Fruit fly (Drosophila melanogaster) whole organism, embryonic: ENCODE results near the gene CG17959.

ENCODE experiments used
- Awh ChIP-seq: fragments of 200-800 bp; sonication (Bioruptor generic); IDR thresholded peaks from 2 replicates; pipeline ENCODE4, ENCODE4 v1.3.6; 2022; ENCODE audit warnings: missing biosample characterization, missing genetic modification characterization
- BEAF-32 ChIP-seq: fragments of 200-800 bp; sonication (Bioruptor generic); optimal IDR thresholded peaks from 3 replicates; lab custom pipeline; 2017; ENCODE audit warnings: missing biosample characterization, missing genetic modification characterization, mild to moderate bottlenecking, moderate library complexity, missing genetic modification reagents
- CG11093 ChIP-seq: fragments of 200-800 bp; sonication (Bioruptor generic); IDR thresholded peaks from 3 replicates; pipeline ENCODE4 v1.3.6; 2022; ENCODE audit warnings: missing biosample characterization, missing genetic modification characterization
- CG12071 ChIP-seq: fragments of 200-800 bp; sonication (Bioruptor generic); optimal IDR thresholded peaks from 3 replicates; lab custom pipeline; 2018; ENCODE audit warnings: missing biosample characterization, mild to moderate bottlenecking, missing genetic modification characterization
- CG12104 ChIP-seq: fragments of 200-800 bp; sonication (Bioruptor generic); optimal IDR thresholded peaks from 3 replicates; lab custom pipeline; 2016; ENCODE audit warnings: missing biosample characterization, missing genetic modification characterization
- CG12942 ChIP-seq: fragments of 200-800 bp; sonication (Bioruptor generic); optimal IDR thresholded peaks from 3 replicates; lab custom pipeline; 2016; ENCODE audit warnings: missing biosample characterization, missing genetic modification characterization
- CG1647 ChIP-seq: fragments of 200-800 bp; sonication (Bioruptor generic); optimal IDR thresholded peaks from 3 replicates; lab custom pipeline; 2016; ENCODE audit warnings: missing biosample characterization, missing genetic modification characterization
- CG17385 ChIP-seq: fragments of 200-800 bp; sonication (Bioruptor generic); optimal IDR thresholded peaks from 3 replicates; lab custom pipeline; 2018; ENCODE audit warnings: missing biosample characterization, mild to moderate bottlenecking, missing genetic modification characterization
- CG2678 ChIP-seq: fragments of 200-800 bp; sonication (Bioruptor generic); optimal IDR thresholded peaks from 3 replicates; lab custom pipeline; 2019; ENCODE audit warnings: missing biosample characterization, mild to moderate bottlenecking, missing genetic modification characterization, moderate library complexity
- CG4404 ChIP-seq: fragments of 200-800 bp; sonication (Bioruptor generic); IDR thresholded peaks from 2 replicates; pipeline ENCODE4 v1.3.6; 2022; ENCODE audit warnings: missing biosample characterization, missing genetic modification characterization
- CG6683 ChIP-seq: fragments of 200-800 bp; sonication (Bioruptor generic); optimal IDR thresholded peaks from 2 replicates; lab custom pipeline; 2017; ENCODE audit warnings: missing biosample characterization, mild to moderate bottlenecking, missing genetic modification characterization, missing genetic modification reagents
- CG6813 ChIP-seq: fragments of 200-800 bp; sonication (Bioruptor generic); optimal IDR thresholded peaks from 2 replicates; lab custom pipeline; 2017; ENCODE audit warnings: missing biosample characterization, missing genetic modification characterization, mild to moderate bottlenecking, moderate library complexity, missing genetic modification reagents
- CG7556 ChIP-seq: fragments of 200-800 bp; sonication (Bioruptor generic); optimal IDR thresholded peaks from 2 replicates; lab custom pipeline; 2017; ENCODE audit warnings: missing biosample characterization, mild to moderate bottlenecking, missing genetic modification characterization
- CG7786 ChIP-seq: fragments of 200-800 bp; sonication (Bioruptor generic); optimal IDR thresholded peaks from 2 replicates; lab custom pipeline; 2016; ENCODE audit warnings: missing biosample characterization, missing genetic modification characterization
- CG8290 ChIP-seq, 3 experiments: fragments of 200-800 bp; sonication (Bioruptor generic); optimal IDR thresholded peaks; 2 replicates each; lab custom pipeline; 2016 to 2019; ENCODE audit warnings: missing biosample characterization in 3 of 3, missing genetic modification characterization in 3 of 3, mild to moderate bottlenecking in 2 of 3, moderate library complexity in 1 of 3
- CG9797 ChIP-seq: fragments of 200-800 bp; sonication (Bioruptor generic); optimal IDR thresholded peaks from 3 replicates; lab custom pipeline; 2018; ENCODE audit warnings: missing biosample characterization, mild to moderate bottlenecking, missing genetic modification characterization
- Camta ChIP-seq: fragments of 200-800 bp; sonication (Bioruptor generic); optimal IDR thresholded peaks from 2 replicates; lab custom pipeline; 2016; ENCODE audit warnings: missing biosample characterization, missing genetic modification characterization
- D19A ChIP-seq: fragments of 200-800 bp; optimal IDR thresholded peaks from 3 replicates; lab custom pipeline; 2019; ENCODE audit warnings: missing biosample characterization, mild to moderate bottlenecking, missing genetic modification characterization, moderate library complexity
- D19B ChIP-seq: fragments of 200-800 bp; sonication (Bioruptor generic); optimal IDR thresholded peaks from 2 replicates; lab custom pipeline; 2017; ENCODE audit warnings: missing biosample characterization, mild to moderate bottlenecking, missing genetic modification characterization
- Dip3 ChIP-seq: fragments of 200-800 bp; sonication (Bioruptor generic); optimal IDR thresholded peaks from 3 replicates; lab custom pipeline; 2016; ENCODE audit warnings: missing biosample characterization, missing genetic modification characterization
- HmgD ChIP-seq: fragments of 200-800 bp; sonication (Bioruptor generic); optimal IDR thresholded peaks from 3 replicates; lab custom pipeline; 2016; ENCODE audit warnings: missing biosample characterization, missing genetic modification characterization
- Jarid2 ChIP-seq: fragments of 200-800 bp; sonication (Bioruptor generic); optimal IDR thresholded peaks from 3 replicates; lab custom pipeline; 2017; ENCODE audit warnings: mild to moderate bottlenecking, missing biosample characterization, missing genetic modification reagents, missing genetic modification characterization
- Kr ChIP-seq: fragments of 200-800 bp; sonication (Bioruptor generic); optimal IDR thresholded peaks from 2 replicates; lab custom pipeline; 2017; ENCODE audit warnings: missing biosample characterization, mild to moderate bottlenecking, missing genetic modification characterization
- Lpt ChIP-seq: fragments of >200 bp; optimal IDR thresholded peaks from 2 replicates; lab custom pipeline; 2018; ENCODE audit warnings: missing biosample characterization, missing genetic modification characterization
- Med ChIP-seq: fragments of 200-800 bp; sonication (Bioruptor generic); peaks from one replicate; lab custom pipeline; 2016; ENCODE audit warnings: missing biosample characterization, missing genetic modification characterization, mild to moderate bottlenecking, inconsistent platforms, moderate library complexity
- Meics ChIP-seq: fragments of 200-800 bp; sonication (Bioruptor generic); optimal IDR thresholded peaks from 2 replicates; lab custom pipeline; 2017; ENCODE audit warnings: missing biosample characterization, mild to moderate bottlenecking, missing genetic modification characterization
- Oaz ChIP-seq: fragments of 200-800 bp; sonication (Bioruptor generic); IDR thresholded peaks from 2 replicates; pipeline ENCODE4 v1.3.6; 2022; ENCODE audit warnings: missing biosample characterization, missing genetic modification characterization
- Rx ChIP-seq: fragments of 200-800 bp; sonication (Bioruptor generic); IDR thresholded peaks from 2 replicates; pipeline ENCODE4 v1.3.6; 2022; ENCODE audit warnings: missing biosample characterization, missing genetic modification characterization
- Sry-β ChIP-seq: fragments of 200-800 bp; sonication (Bioruptor generic); optimal IDR thresholded peaks from 2 replicates; lab custom pipeline; 2018; ENCODE audit warnings: missing biosample characterization, mild to moderate bottlenecking, missing genetic modification characterization, moderate library complexity
- Stat92E ChIP-seq, 3 experiments: fragments of >200 bp in 2 of 3; fragments of 200-800 bp in 1 of 3; sonication (Bioruptor generic) in 1 of 3; optimal IDR thresholded peaks; 2 replicates each; lab custom pipeline; 2017 to 2019; ENCODE audit warnings: missing biosample characterization in 3 of 3, missing genetic modification characterization in 3 of 3, mild to moderate bottlenecking in 1 of 3, moderate library complexity in 1 of 3
- Trl ChIP-seq, 3 experiments: fragments of >200 bp in 2 of 3; fragments of 200-800 bp in 1 of 3; sonication (Bioruptor generic) in 1 of 3; optimal IDR thresholded peaks; 2 replicates in 1 of 3; 3 replicates in 2 of 3; lab custom pipeline; 2016 to 2017; ENCODE audit warnings: missing biosample characterization in 1 of 3, missing genetic modification characterization in 1 of 3
- YL-1 ChIP-seq: fragments of 200-800 bp; sonication (Bioruptor generic); optimal IDR thresholded peaks from 3 replicates; lab custom pipeline; 2017; ENCODE audit warnings: missing biosample characterization, mild to moderate bottlenecking, missing genetic modification characterization
- ac ChIP-seq: fragments of 200-800 bp; sonication (Bioruptor generic); optimal IDR thresholded peaks from 3 replicates; lab custom pipeline; 2017; ENCODE audit warnings: missing biosample characterization, mild to moderate bottlenecking, missing genetic modification characterization
- bab2 ChIP-seq: fragments of 200-800 bp; sonication (Bioruptor generic); optimal IDR thresholded peaks from 2 replicates; lab custom pipeline; 2016; ENCODE audit warnings: missing biosample characterization, missing genetic modification characterization
- ci ChIP-seq: fragments of 200-800 bp; sonication (Bioruptor generic); IDR thresholded peaks from 3 replicates; pipeline ENCODE4 v1.3.6; 2022; ENCODE audit warnings: missing biosample characterization, missing genetic modification characterization
- esg ChIP-seq: fragments of 200-800 bp; sonication (Bioruptor generic); conservative IDR thresholded peaks from 2 replicates; pipeline ENCODE4 v1.3.6; 2022; ENCODE audit warnings: missing biosample characterization, missing genetic modification characterization
- eve ChIP-seq, 2 experiments: fragments of >200 bp; optimal IDR thresholded peaks; 2 replicates each; lab custom pipeline; 2017; ENCODE audit warnings: missing biosample characterization in 2 of 2, missing genetic modification characterization in 2 of 2
- h ChIP-seq: fragments of >200 bp; optimal IDR thresholded peaks from 2 replicates; lab custom pipeline; 2017
- lilli ChIP-seq: fragments of 200-800 bp; sonication (Bioruptor generic); optimal IDR thresholded peaks from 3 replicates; lab custom pipeline; 2016; ENCODE audit warnings: missing biosample characterization, missing genetic modification characterization
- lov ChIP-seq, 2 experiments: fragments of 200-800 bp in 1 of 2; fragments of >200 bp in 1 of 2; sonication (Bioruptor generic) in 1 of 2; IDR thresholded peaks in 1 of 2; optimal IDR thresholded peaks in 1 of 2; 2 replicates in 1 of 2; 3 replicates in 1 of 2; pipeline versions ENCODE4 v1.3.6 to Lab custom; 2017 to 2022; ENCODE audit warnings: missing biosample characterization in 1 of 2, missing genetic modification characterization in 1 of 2
- mirr ChIP-seq: fragments of 200-800 bp; sonication (Bioruptor generic); optimal IDR thresholded peaks from 3 replicates; lab custom pipeline; 2018; ENCODE audit warnings: missing biosample characterization, mild to moderate bottlenecking, missing genetic modification characterization
- mld ChIP-seq: fragments of 200-800 bp; sonication (Bioruptor generic); IDR thresholded peaks from 3 replicates; pipeline ENCODE4 v1.3.6; 2022; ENCODE audit warnings: missing biosample characterization, missing genetic modification characterization; ENCODE audit not compliant: partially characterized antibody
- nerfin-1 ChIP-seq: fragments of 200-800 bp; sonication (Bioruptor generic); optimal IDR thresholded peaks from 3 replicates; lab custom pipeline; 2019; ENCODE audit warnings: missing biosample characterization, mild to moderate bottlenecking, missing genetic modification characterization, moderate library complexity
- pita ChIP-seq: fragments of 200-800 bp; sonication (Bioruptor generic); optimal IDR thresholded peaks from 2 replicates; lab custom pipeline; 2017; ENCODE audit warnings: missing biosample characterization, mild to moderate bottlenecking, missing genetic modification characterization
- pros ChIP-seq: fragments of 200-800 bp; sonication (Bioruptor generic); optimal IDR thresholded peaks from 3 replicates; lab custom pipeline; 2019; ENCODE audit warnings: missing biosample characterization, mild to moderate bottlenecking, missing genetic modification characterization, moderate library complexity
- psq ChIP-seq: fragments of 200-800 bp; sonication (Bioruptor generic); optimal IDR thresholded peaks from 2 replicates; lab custom pipeline; 2017; ENCODE audit warnings: missing biosample characterization, missing genetic modification characterization
- row ChIP-seq: fragments of 200-800 bp; sonication (Bioruptor generic); IDR thresholded peaks from 3 replicates; pipeline ENCODE4 v1.3.6; 2022; ENCODE audit warnings: missing biosample characterization, missing genetic modification characterization
- sd ChIP-seq: fragments of 200-800 bp; sonication (Bioruptor generic); optimal IDR thresholded peaks from 3 replicates; lab custom pipeline; 2018; ENCODE audit warnings: missing biosample characterization, mild to moderate bottlenecking, missing genetic modification characterization, moderate library complexity
- vvl ChIP-seq: fragments of 200-800 bp; sonication (Bioruptor generic); IDR thresholded peaks from 2 replicates; pipeline ENCODE4 v1.3.6; 2022; ENCODE audit warnings: missing biosample characterization, missing genetic modification characterization
- wdn ChIP-seq: fragments of 200-800 bp; sonication (Bioruptor generic); IDR thresholded peaks from 2 replicates; pipeline ENCODE4 v1.3.6; 2022; ENCODE audit warnings: missing biosample characterization, missing genetic modification characterization
- zfh1 ChIP-seq: fragments of 200-800 bp; sonication (Bioruptor generic); IDR thresholded peaks from 3 replicates; pipeline ENCODE4 v1.3.6; 2022; ENCODE audit warnings: missing biosample characterization, missing genetic modification characterization

CG17959 gene

DNA sequence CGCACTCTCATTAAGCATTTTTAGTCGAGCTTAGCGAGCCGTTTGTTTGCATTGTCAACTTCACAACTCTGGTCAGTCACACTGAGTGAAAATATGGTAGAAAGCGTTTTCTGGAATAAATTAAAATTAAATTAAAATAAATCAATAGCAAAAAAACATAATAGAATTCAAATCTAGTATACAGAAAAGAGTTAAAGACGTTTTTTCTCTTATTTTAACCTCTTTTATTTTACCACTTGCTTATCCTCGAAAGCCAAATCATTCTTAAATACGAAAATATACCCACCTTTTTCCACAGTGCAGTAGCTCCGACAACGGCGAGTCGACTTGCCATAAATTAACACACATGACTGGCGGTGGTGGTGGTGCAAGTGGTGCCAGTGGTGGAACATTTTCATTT lies 4.7 kb downstream of the CG17959 start (continued):
- no peak for TF ChIP-seq Kr (GFP tag; lab: Kevin White, UChicago)
- TF ChIP-seq Awh (GFP tag; lab: Robert Waterston, UW): no peak
- TF ChIP-seq CG11093 (GFP tag; lab: Robert Waterston, UW): no peak
- no peak for TF ChIP-seq CG7786 (GFP tag; lab: Kevin White, UChicago)
- no peak for TF ChIP-seq psq
- no peak for TF ChIP-seq Stat92E (GFP tag; optimal IDR thresholded peaks at IDR 0.05; lab: Kevin White, UChicago)
- TF ChIP-seq nerfin-1 (tag; lab: Kevin White, UChicago): peak; percentile 21
- TF ChIP-seq pita (GFP tag; lab: Kevin White, UChicago): no peak
- peak; percentile 27 for TF ChIP-seq D19A
- TF ChIP-seq CG17385: peak; percentile 20
- no peak for TF ChIP-seq CG1647 (GFP tag; lab: Kevin White, UChicago)
- no peak for TF ChIP-seq mld (GFP tag; lab: Robert Waterston, UW)
- no peak for TF ChIP-seq Jarid2 (GFP tag; lab: Kevin White, UChicago)
- TF ChIP-seq esg: no peak
- no peak for TF ChIP-seq sd
- no peak for TF ChIP-seq mirr (GFP tag; lab: Kevin White, UChicago)
- no peak for TF ChIP-seq CG6683 (GFP tag; lab: Kevin White, UChicago)
- no peak for TF ChIP-seq pros
- TF ChIP-seq Dip3 (GFP tag; lab: Kevin White, UChicago): no peak
- peak; percentile 4 for TF ChIP-seq Meics (GFP tag; lab: Kevin White, UChicago)
- TF ChIP-seq CG6813 (GFP tag; lab: Kevin White, UChicago): peak; percentile 26
- no peak for TF ChIP-seq Sry-β (GFP tag; lab: Kevin White, UChicago)
- 0 out of 3 replicates have a peak, but pooled peaks have one; percentile 38 for TF ChIP-seq ci
- TF ChIP-seq CG12071 (GFP tag; lab: Kevin White, UChicago): no peak
- peak; percentile 41 for TF ChIP-seq CG7556
- no peak for TF ChIP-seq CG12942 (GFP tag; lab: Kevin White, UChicago)
- no peak for TF ChIP-seq wdn (GFP tag; lab: Robert Waterston, UW)
- TF ChIP-seq Oaz (GFP tag; lab: Robert Waterston, UW): no peak
- no peak for TF ChIP-seq CG8290 (GFP tag; optimal IDR thresholded peaks at IDR 0.05; lab: Kevin White, UChicago)
- no peak for TF ChIP-seq CG8290 (tag; optimal IDR thresholded peaks at IDR 0.05; lab: Kevin White, UChicago)
- no peak for TF ChIP-seq D19B (GFP tag; lab: Kevin White, UChicago)
- TF ChIP-seq Trl (optimal IDR thresholded peaks at IDR 0.05; lab: Kevin White, UChicago): no peak
- no peak for TF ChIP-seq Trl (GFP tag; optimal IDR thresholded peaks at IDR 0.05; lab: Kevin White, UChicago)
- TF ChIP-seq lov (optimal IDR thresholded peaks at IDR 0.05; lab: Kevin White, UChicago): no peak
- TF ChIP-seq lov (GFP tag; IDR thresholded peaks at IDR 0.05; lab: Robert Waterston, UW): no peak
- no peak for TF ChIP-seq Med (GFP tag; lab: Kevin White, UChicago)
- TF ChIP-seq CG9797: no peak
- 0 out of 2 replicates have a peak, but pooled peaks have one; percentile 18 for TF ChIP-seq vvl (GFP tag; lab: Robert Waterston, UW)
- TF ChIP-seq ac (GFP tag; lab: Kevin White, UChicago): no peak
- TF ChIP-seq Lpt (GFP tag; lab: Kevin White, UChicago): no peak
- TF ChIP-seq Rx: no peak
- TF ChIP-seq HmgD (GFP tag; lab: Kevin White, UChicago): no peak
- TF ChIP-seq row (GFP tag; lab: Robert Waterston, UW): peak; percentile 69
- no peak for TF ChIP-seq BEAF-32 (GFP tag; lab: Kevin White, UChicago)
- no peak for TF ChIP-seq zfh1
- peak; percentile 59 for TF ChIP-seq CG2678
- no peak for TF ChIP-seq YL-1 (GFP tag; lab: Kevin White, UChicago)
- TF ChIP-seq CG12104 (GFP tag; lab: Kevin White, UChicago): no peak
- TF ChIP-seq lilli (GFP tag; lab: Kevin White, UChicago): no peak
- no peak for TF ChIP-seq Camta (GFP tag; lab: Kevin White, UChicago)
- no peak for TF ChIP-seq h (lab: Kevin White, UChicago)
- TF ChIP-seq bab2 (GFP tag; lab: Kevin White, UChicago): no peak
- TF ChIP-seq eve (GFP tag; optimal IDR thresholded peaks at IDR 0.05; lab: Kevin White, UChicago): no peak
- TF ChIP-seq CG4404 (GFP tag; lab: Robert Waterston, UW): no peak
